Worm (Caenorhabditis elegans): ENCODE data around the gene F38A1.13.

DNA sequence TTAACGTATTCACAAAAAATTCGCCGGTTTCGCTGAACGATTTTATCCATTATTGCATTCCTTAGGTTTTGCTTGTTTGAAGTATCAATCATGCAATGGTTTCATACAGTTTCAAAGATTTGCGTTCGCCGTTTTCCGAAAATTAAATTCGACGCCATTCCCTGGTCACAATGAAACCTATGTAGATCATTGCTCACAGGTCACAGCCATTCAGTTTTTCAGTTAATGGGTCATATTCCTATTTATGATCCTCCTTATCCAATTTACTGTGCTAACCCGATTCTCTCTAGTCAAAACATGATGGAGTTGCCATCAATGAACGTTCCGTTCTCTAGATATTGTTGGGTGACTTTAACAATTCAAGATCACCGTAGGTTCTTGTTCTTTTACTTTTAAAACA lies at the start of gene F38A1.13:
- TF ChIP-seq mbf-1 (tag; optimal IDR thresholded peaks at IDR 0.05), result no peak
- TF ChIP-seq nhr-237 (tag; optimal IDR thresholded peaks at IDR 0.05), result no peak

All from whole organism, L2 larva.